Worm (Caenorhabditis elegans) whole organism, L2 larva: ENCODE results near the gene dis-3.

Experiments used
- F13H6.1 ChIP-seq: sonication (generic microtip); optimal IDR thresholded peaks from 2 replicates; lab custom pipeline; 2016; ENCODE audit warnings: missing genetic modification characterization, missing compliant biosample characterization
- R02D3.7 ChIP-seq: fragments of 150-350 bp; optimal IDR thresholded peaks from 2 replicates; lab custom pipeline; 2014; ENCODE audit warnings: missing biosample characterization, missing genetic modification characterization
- ZK546.5 ChIP-seq: sonication (generic microtip); optimal IDR thresholded peaks from 2 replicates; lab custom pipeline; 2017; ENCODE audit warnings: missing biosample characterization, missing genetic modification characterization
- alr-1 ChIP-seq: fragments of 150-350 bp; optimal IDR thresholded peaks from 2 replicates; lab custom pipeline; 2014; ENCODE audit warnings: missing biosample characterization, missing genetic modification characterization
- aly-2 ChIP-seq: fragments of 150-350 bp; optimal IDR thresholded peaks from 2 replicates; lab custom pipeline; 2014; ENCODE audit warnings: missing biosample characterization, missing genetic modification characterization
- ama-1 ChIP-seq: fragments of 150-350 bp; optimal IDR thresholded peaks from 2 replicates; lab custom pipeline; 2018; ENCODE audit warnings: inconsistent platforms
- blmp-1 ChIP-seq: sonication (generic microtip); optimal IDR thresholded peaks from 2 replicates; lab custom pipeline; 2017; ENCODE audit warnings: missing genetic modification characterization, mild to moderate bottlenecking, missing compliant biosample characterization, antibody characterized with exemption, moderate library complexity; ENCODE audit not compliant: insufficient read depth
- ceh-16 ChIP-seq: fragments of 150-350 bp; optimal IDR thresholded peaks from 2 replicates; lab custom pipeline; 2014; ENCODE audit warnings: missing biosample characterization, missing genetic modification characterization
- dmd-4 ChIP-seq: sonication (generic microtip); optimal IDR thresholded peaks from 2 replicates; lab custom pipeline; 2017; ENCODE audit warnings: missing biosample characterization, missing genetic modification characterization
- elt-1 ChIP-seq: fragments of 150-350 bp; optimal IDR thresholded peaks from 2 replicates; lab custom pipeline; 2014; ENCODE audit warnings: missing biosample characterization, missing genetic modification characterization
- fos-1 ChIP-seq: fragments of 150-350 bp; optimal IDR thresholded peaks from 2 replicates; lab custom pipeline; 2014; ENCODE audit warnings: missing biosample characterization, missing genetic modification characterization
- lin-11 ChIP-seq: fragments of 150-350 bp; sonication (generic microtip); optimal IDR thresholded peaks from 2 replicates; lab custom pipeline; 2014; ENCODE audit warnings: missing biosample characterization, missing genetic modification characterization, inconsistent platforms, mixed read lengths
- lin-13 ChIP-seq: fragments of 150-350 bp; optimal IDR thresholded peaks from 2 replicates; lab custom pipeline; 2014; ENCODE audit warnings: missing biosample characterization, missing genetic modification reagents, missing genetic modification characterization
- mab-5 ChIP-seq: fragments of 150-350 bp; optimal IDR thresholded peaks from 2 replicates; lab custom pipeline; 2014; ENCODE audit warnings: missing biosample characterization, missing genetic modification characterization
- mbf-1 ChIP-seq: sonication (generic microtip); optimal IDR thresholded peaks from 2 replicates; lab custom pipeline; 2017; ENCODE audit warnings: missing biosample characterization, missing genetic modification characterization
- mdl-1 ChIP-seq, 2 experiments: fragments of 150-350 bp in 1 of 2; sonication (generic microtip) in 1 of 2; optimal IDR thresholded peaks; 2 replicates each; lab custom pipeline; 2017; ENCODE audit warnings: missing biosample characterization in 2 of 2, missing genetic modification characterization in 2 of 2
- nhr-11 ChIP-seq: fragments of 150-350 bp; optimal IDR thresholded peaks from 2 replicates; lab custom pipeline; 2014; ENCODE audit warnings: missing biosample characterization, missing genetic modification characterization
- nhr-12 ChIP-seq: fragments of 150-350 bp; optimal IDR thresholded peaks from 2 replicates; lab custom pipeline; 2014; ENCODE audit warnings: missing biosample characterization, missing genetic modification characterization
- nhr-129 ChIP-seq: fragments of 150-350 bp; optimal IDR thresholded peaks from 2 replicates; lab custom pipeline; 2014; ENCODE audit warnings: missing biosample characterization, missing genetic modification characterization
- nhr-21 ChIP-seq: fragments of 150-350 bp; optimal IDR thresholded peaks from 2 replicates; lab custom pipeline; 2014; ENCODE audit warnings: missing biosample characterization, missing genetic modification characterization
- nhr-23 ChIP-seq: fragments of 150-350 bp; optimal IDR thresholded peaks from 2 replicates; lab custom pipeline; 2014; ENCODE audit warnings: missing biosample characterization, missing genetic modification reagents, missing genetic modification characterization
- nhr-237 ChIP-seq: fragments of 150-350 bp; optimal IDR thresholded peaks from 2 replicates; lab custom pipeline; 2014; ENCODE audit warnings: missing biosample characterization, missing genetic modification characterization
- nhr-25 ChIP-seq: fragments of 150-350 bp; sonication (generic microtip); optimal IDR thresholded peaks from 3 replicates; lab custom pipeline; 2014; ENCODE audit warnings: missing biosample characterization, missing genetic modification characterization
- nhr-6 ChIP-seq: fragments of 150-350 bp; optimal IDR thresholded peaks from 2 replicates; lab custom pipeline; 2014; ENCODE audit warnings: missing biosample characterization, missing genetic modification characterization
- nhr-77 ChIP-seq: fragments of 150-350 bp; optimal IDR thresholded peaks from 2 replicates; lab custom pipeline; 2014; ENCODE audit warnings: missing biosample characterization, missing genetic modification characterization
- sem-4 ChIP-seq: fragments of 150-350 bp; optimal IDR thresholded peaks from 2 replicates; lab custom pipeline; 2014; ENCODE audit warnings: missing biosample characterization, missing genetic modification reagents, missing genetic modification characterization
- sma-3 ChIP-seq: sonication (generic microtip); optimal IDR thresholded peaks from 2 replicates; lab custom pipeline; 2016; ENCODE audit warnings: missing genetic modification reagents, missing genetic modification characterization, missing compliant biosample characterization
- sma-9 ChIP-seq, 2 experiments: fragments of 150-350 bp in 1 of 2; sonication (generic microtip) in 1 of 2; optimal IDR thresholded peaks; 2 replicates each; lab custom pipeline; 2014 to 2016; ENCODE audit warnings: missing genetic modification characterization in 2 of 2, mild to moderate bottlenecking in 1 of 2, missing biosample characterization in 1 of 2, missing compliant biosample characterization in 1 of 2, missing genetic modification reagents in 1 of 2, moderate library complexity in 1 of 2
- unc-39 ChIP-seq: fragments of 150-350 bp; optimal IDR thresholded peaks from 2 replicates; lab custom pipeline; 2014; ENCODE audit warnings: missing biosample characterization, missing genetic modification characterization
- unc-55 ChIP-seq: fragments of 150-350 bp; sonication (generic microtip); optimal IDR thresholded peaks from 3 replicates; lab custom pipeline; 2014; ENCODE audit warnings: missing biosample characterization, missing genetic modification reagents, missing genetic modification characterization
- unc-62 ChIP-seq: fragments of 150-350 bp; optimal IDR thresholded peaks from 2 replicates; lab custom pipeline; 2014; ENCODE audit warnings: missing biosample characterization, missing genetic modification reagents, missing genetic modification characterization
- zag-1 ChIP-seq: fragments of 150-350 bp; optimal IDR thresholded peaks from 2 replicates; lab custom pipeline; 2014; ENCODE audit warnings: missing biosample characterization, missing genetic modification characterization
- ztf-1 ChIP-seq: fragments of 200-800 bp; sonication (Bioruptor generic); conservative IDR thresholded peaks from 2 replicates; pipeline ENCODE4 v1.3.6; 2022; ENCODE audit warnings: missing genetic modification characterization, missing compliant biosample characterization

dis-3 gene

DNA sequence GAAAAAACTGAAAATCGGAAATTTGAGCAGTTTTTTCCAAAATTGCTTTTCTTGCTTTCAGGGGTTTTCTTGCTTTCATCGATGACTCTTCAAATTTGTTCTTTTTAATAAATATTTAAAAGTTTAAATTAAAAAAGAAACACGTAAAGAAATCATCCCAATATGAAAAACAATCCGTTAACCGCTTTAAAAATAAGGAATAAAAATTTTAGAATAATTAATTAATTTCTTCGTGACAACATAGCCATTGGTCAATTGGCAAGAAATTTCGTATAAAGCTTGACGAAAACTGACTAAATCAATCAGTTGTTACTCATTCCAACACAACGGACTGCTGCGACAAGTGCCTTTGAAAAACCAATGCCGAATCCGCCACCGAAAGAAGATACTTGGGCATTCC is 15.6 kb downstream of the dis-3 start, which contains the start of gene nsph-3.2:
nsph-3.2 (plus strand) TSS at position 301 of the 400 bp plus-strand sequence.
- TF ChIP-seq lin-13 (GFP tag; lab: Kevin White, UChicago) (no peak), nhr-129 (tag; lab: Kevin White, UChicago) (no peak), ceh-16 (no peak), aly-2 (tag; lab: Kevin White, UChicago) (no peak), zag-1 (tag; lab: Kevin White, UChicago) (no peak), blmp-1 (tag; lab: Kevin White, UChicago) (no peak), unc-62 (GFP tag; lab: Kevin White, UChicago) (no peak), nhr-77 (tag; lab: Kevin White, UChicago) (no peak), dmd-4 (no peak), R02D3.7 (tag; lab: Kevin White, UChicago) (no peak), nhr-23 (tag; lab: Kevin White, UChicago) (no peak), elt-1 (tag; lab: Kevin White, UChicago) (no peak), sma-9 (GFP tag; optimal IDR thresholded peaks at IDR 0.05; lab: Kevin White, UChicago) (no peak), sma-9 (tag; optimal IDR thresholded peaks at IDR 0.05; lab: Kevin White, UChicago) (no peak), ama-1 (lab: Kevin White, UChicago) (no peak), nhr-12 (tag; lab: Kevin White, UChicago) (no peak)

ce11 chrIV:10115142-10115541 is 18.1 kb downstream of the dis-3 start, which contains the start of gene C04G2.10:
Gene C04G2.10 (plus strand): TSS chrIV:10115442.
- TF ChIP-seq mbf-1 (tag; lab: Kevin White, UChicago): no peak
- TF ChIP-seq sma-3 (GFP tag; lab: Kevin White, UChicago): no peak
- TF ChIP-seq R02D3.7 (tag; lab: Kevin White, UChicago): no peak

DNA sequence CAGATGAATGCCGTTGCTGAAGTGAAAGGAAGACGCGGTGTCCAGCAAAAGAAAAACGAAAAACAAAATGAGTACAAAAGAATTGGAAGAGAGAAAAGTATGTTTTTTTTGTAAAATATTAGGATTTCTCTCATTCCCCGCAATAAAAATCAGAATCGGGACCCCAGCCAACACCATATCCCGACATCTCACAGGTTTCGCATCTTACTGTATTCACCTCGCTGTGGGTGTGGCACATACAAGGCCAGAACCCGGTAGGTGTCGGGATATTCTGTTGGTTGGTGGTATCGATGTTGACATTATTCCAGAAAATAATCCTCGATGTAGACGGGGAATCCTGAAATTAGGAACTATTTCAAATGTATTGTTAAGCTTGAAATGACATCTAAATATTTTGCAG is 19.8 kb downstream of the dis-3 start:
- TF ChIP-seq ztf-1 (GFP tag; lab: Robert Waterston, UW) (no peak), unc-39 (tag; lab: Kevin White, UChicago) (no peak), fos-1 (tag; lab: Kevin White, UChicago) (no peak), R02D3.7 (tag; lab: Kevin White, UChicago) (no peak), mbf-1 (tag; lab: Kevin White, UChicago) (no peak), nhr-11 (tag; lab: Kevin White, UChicago) (no peak), mdl-1 (tag; optimal IDR thresholded peaks at IDR 0.05; lab: Kevin White, UChicago) (no peak), blmp-1 (tag; lab: Kevin White, UChicago) (no peak), F13H6.1 (tag; lab: Kevin White, UChicago) (no peak), nhr-6 (tag; lab: Kevin White, UChicago) (no peak), sem-4 (tag; lab: Kevin White, UChicago) (no peak), unc-62 (GFP tag; lab: Kevin White, UChicago) (no peak)
- TF ChIP-seq, all 48 proteins: peak for 0

- no peak for TF ChIP-seq ceh-16
- TF ChIP-seq fos-1 (tag; lab: Kevin White, UChicago): no peak
- no peak for TF ChIP-seq F13H6.1 (tag; lab: Kevin White, UChicago)
- no peak for TF ChIP-seq dmd-4
- TF ChIP-seq alr-1 (tag; lab: Kevin White, UChicago): no peak
- TF ChIP-seq nhr-21: no peak
- TF ChIP-seq elt-1 (tag; lab: Kevin White, UChicago): no peak
- TF ChIP-seq ztf-1 (GFP tag; lab: Robert Waterston, UW): no peak
- no peak for TF ChIP-seq zag-1 (tag; lab: Kevin White, UChicago)
- no peak for TF ChIP-seq lin-13 (GFP tag; lab: Kevin White, UChicago)
- TF ChIP-seq lin-11 (tag; lab: Kevin White, UChicago): no peak
Observed at ce11 chrIV:10122205-10122604, 25.2 kb downstream of the dis-3 start, which contains the start of gene irld-21. Gene irld-21 (minus strand): TSS chrIV:10122305.

- TF ChIP-seq unc-39 (tag; lab: Kevin White, UChicago): no peak
- TF ChIP-seq unc-62 (GFP tag; lab: Kevin White, UChicago): no peak
- no peak for TF ChIP-seq ZK546.5
- no peak for TF ChIP-seq nhr-6 (tag; lab: Kevin White, UChicago)
- TF ChIP-seq aly-2 (tag; lab: Kevin White, UChicago): no peak
- TF ChIP-seq nhr-237 (tag; lab: Kevin White, UChicago): no peak
- no peak for TF ChIP-seq mab-5 (tag; lab: Kevin White, UChicago)
- no peak for TF ChIP-seq R02D3.7 (tag; lab: Kevin White, UChicago)
- no peak for TF ChIP-seq nhr-25
- no peak for TF ChIP-seq unc-55 (GFP tag; lab: Kevin White, UChicago)
- TF ChIP-seq zag-1 (tag; lab: Kevin White, UChicago): no peak
- TF ChIP-seq fos-1 (tag; lab: Kevin White, UChicago): no peak
- no peak for TF ChIP-seq ama-1 (lab: Kevin White, UChicago)
Observed at ce11 chrIV:10126544-10126943, 29.5 kb downstream of the dis-3 start, which contains the start of gene ctf-18. Gene ctf-18 (minus strand): TSS chrIV:10126644.
